Comparison of ENCODE assay signal across 1 fruit fly cellular context in genomic region chrX:6024638-6025037, dm6.
A peak's percentile ranks its signal among the peaks of the same experiment; 100 is the strongest.
TF ChIP-seq lines count a peak whose summit lies in the region.

No protein-coding gene starts in this region.

TF ChIP-seq in whole organism, embryonic, 481 proteins besides CTCF, POLR2A, EP300 and RAD21 (continued from another document and continues in another):
- no peak for TF ChIP-seq CG11695 (GFP tag; IDR thresholded peaks at IDR 0.05; lab: Robert Waterston, UW)
- TF ChIP-seq Antp (GFP tag; optimal IDR thresholded peaks at IDR 0.05; lab: Kevin White, UChicago), result peak; percentile 9
- no peak for TF ChIP-seq Dbx (GFP tag; IDR thresholded peaks at IDR 0.05; lab: Robert Waterston, UW)
- 0 out of 3 replicates have a peak, but pooled peaks have one; percentile 20 for TF ChIP-seq CG3726 (GFP tag; IDR thresholded peaks at IDR 0.05; lab: Robert Waterston, UW)
- TF ChIP-seq oc (tag; optimal IDR thresholded peaks at IDR 0.05; lab: Kevin White, UChicago), result peak; percentile 44
- no peak for TF ChIP-seq luna (GFP tag; optimal IDR thresholded peaks at IDR 0.05; lab: Kevin White, UChicago)
- peak; percentile 91 for TF ChIP-seq Med (GFP tag; lab: Kevin White, UChicago)
- peak; percentile 56; the same call in 1 of the 3 replicates for TF ChIP-seq row (GFP tag; IDR thresholded peaks at IDR 0.05; lab: Robert Waterston, UW)
- no peak for TF ChIP-seq twi (tag; optimal IDR thresholded peaks at IDR 0.05; lab: Kevin White, UChicago)
- TF ChIP-seq vfl (GFP tag; optimal IDR thresholded peaks at IDR 0.05; lab: Kevin White, UChicago), result peak; percentile 4
- no peak for TF ChIP-seq CG16779 (GFP tag; IDR thresholded peaks at IDR 0.05; lab: Robert Waterston, UW)
- TF ChIP-seq Atf3 (GFP tag; optimal IDR thresholded peaks at IDR 0.05; lab: Kevin White, UChicago), result peak; percentile 41
- TF ChIP-seq Optix (GFP tag; IDR thresholded peaks at IDR 0.05; lab: Robert Waterston, UW), result peak; percentile 65
- TF ChIP-seq gcm2 (GFP tag; optimal IDR thresholded peaks at IDR 0.05; lab: Kevin White, UChicago), result no peak
- TF ChIP-seq CG6813 (GFP tag; optimal IDR thresholded peaks at IDR 0.05; lab: Kevin White, UChicago), result no peak
- 0 out of 3 replicates have a peak, but pooled peaks have one; percentile 17 for TF ChIP-seq ken (GFP tag; IDR thresholded peaks at IDR 0.05; lab: Robert Waterston, UW)
- no peak; the same call in 1 of the 2 replicates for TF ChIP-seq crol (GFP tag; IDR thresholded peaks at IDR 0.05; lab: Robert Waterston, UW)
- peak; percentile 35 for TF ChIP-seq bab2 (GFP tag; optimal IDR thresholded peaks at IDR 0.05; lab: Kevin White, UChicago)
- peak; percentile 53; the same call in 1 of the 3 replicates for TF ChIP-seq CG17361 (GFP tag; IDR thresholded peaks at IDR 0.05; lab: Robert Waterston, UW)
- peak; percentile 58 for TF ChIP-seq E2f1 (GFP tag; IDR thresholded peaks at IDR 0.05; lab: Robert Waterston, UW)
- TF ChIP-seq sim (GFP tag; IDR thresholded peaks at IDR 0.05; lab: Robert Waterston, UW), result 0 out of 2 replicates have a peak, but pooled peaks have one; percentile 55
- peak; percentile 23 for TF ChIP-seq CG4617 (GFP tag; optimal IDR thresholded peaks at IDR 0.05; lab: Kevin White, UChicago; ENCODE audit: borderline replicate concordance)
- peak; percentile 2 for TF ChIP-seq CG18764 (GFP tag; optimal IDR thresholded peaks at IDR 0.05; lab: Kevin White, UChicago)
- TF ChIP-seq dmrt99B (tag; optimal IDR thresholded peaks at IDR 0.05; lab: Kevin White, UChicago), result peak; percentile 37
- TF ChIP-seq br (optimal IDR thresholded peaks at IDR 0.05; lab: Kevin White, UChicago), result no peak
- no peak for TF ChIP-seq caup (GFP tag; optimal IDR thresholded peaks at IDR 0.05; lab: Kevin White, UChicago; ENCODE audit: severe bottlenecking)
- TF ChIP-seq chn (GFP tag; optimal IDR thresholded peaks at IDR 0.05; lab: Kevin White, UChicago), result peak; percentile 68
- peak; percentile 51 for TF ChIP-seq nmo (GFP tag; optimal IDR thresholded peaks at IDR 0.05; lab: Kevin White, UChicago)
- no peak for TF ChIP-seq CG6854 (GFP tag; optimal IDR thresholded peaks at IDR 0.05; lab: Kevin White, UChicago)
- TF ChIP-seq D (optimal IDR thresholded peaks at IDR 0.05; lab: Kevin White, UChicago), result no peak
- peak; percentile 52 for TF ChIP-seq D (GFP tag; optimal IDR thresholded peaks at IDR 0.05; lab: Kevin White, UChicago)
- TF ChIP-seq Max (GFP tag; optimal IDR thresholded peaks at IDR 0.05; lab: Kevin White, UChicago), result no peak
- TF ChIP-seq Hand (GFP tag; optimal IDR thresholded peaks at IDR 0.05; lab: Kevin White, UChicago), result no peak
- no peak for TF ChIP-seq HLH4C (GFP tag; IDR thresholded peaks at IDR 0.05; lab: Robert Waterston, UW; ENCODE audit: partially characterized antibody)
- TF ChIP-seq CG4707 (GFP tag; optimal IDR thresholded peaks at IDR 0.05; lab: Kevin White, UChicago), result no peak
- 0 out of 2 replicates have a peak, but pooled peaks have one; percentile 35 for TF ChIP-seq CG7372 (GFP tag; IDR thresholded peaks at IDR 0.05; lab: Robert Waterston, UW)
- TF ChIP-seq ATbp (GFP tag; optimal IDR thresholded peaks at IDR 0.05; lab: Kevin White, UChicago), result peak; percentile 33
- TF ChIP-seq maf-S (GFP tag; optimal IDR thresholded peaks at IDR 0.05; lab: Kevin White, UChicago), result peak; percentile 29
- peak; percentile 1 for TF ChIP-seq dm (GFP tag; optimal IDR thresholded peaks at IDR 0.05; lab: Kevin White, UChicago)
- TF ChIP-seq chif (GFP tag; optimal IDR thresholded peaks at IDR 0.05; lab: Kevin White, UChicago), result peak; percentile 14 to 71
- TF ChIP-seq CG8290 (GFP tag; optimal IDR thresholded peaks at IDR 0.05; lab: Kevin White, UChicago), result no peak
- no peak for TF ChIP-seq CG8290 (tag; optimal IDR thresholded peaks at IDR 0.05; lab: Kevin White, UChicago)
- peak; percentile 56; the same call in 1 of the 3 replicates for TF ChIP-seq ci (GFP tag; IDR thresholded peaks at IDR 0.05; lab: Robert Waterston, UW)
- no peak for TF ChIP-seq toy (GFP tag; IDR thresholded peaks at IDR 0.05; lab: Robert Waterston, UW)
- no peak for TF ChIP-seq rib (GFP tag; IDR thresholded peaks at IDR 0.05; lab: Robert Waterston, UW)
- TF ChIP-seq CG8281 (tag; optimal IDR thresholded peaks at IDR 0.05; lab: Kevin White, UChicago), result no peak
- TF ChIP-seq Kr (GFP tag; optimal IDR thresholded peaks at IDR 0.05; lab: Kevin White, UChicago), result peak; percentile 66
- no peak for TF ChIP-seq CG34376 (GFP tag; optimal IDR thresholded peaks at IDR 0.05; lab: Kevin White, UChicago)
- peak; percentile 21 for TF ChIP-seq CG18476 (GFP tag; optimal IDR thresholded peaks at IDR 0.05; lab: Kevin White, UChicago)
- TF ChIP-seq CG4424 (GFP tag; optimal IDR thresholded peaks at IDR 0.05; lab: Kevin White, UChicago), result peak; percentile 57
- peak; percentile 24 for TF ChIP-seq CG12219 (GFP tag; optimal IDR thresholded peaks at IDR 0.05; lab: Kevin White, UChicago)
- no peak for TF ChIP-seq CG10274 (GFP tag; optimal IDR thresholded peaks at IDR 0.05; lab: Kevin White, UChicago)
- TF ChIP-seq HLH3B (GFP tag; IDR thresholded peaks at IDR 0.05; lab: Robert Waterston, UW), result no peak
- peak; percentile 43 for TF ChIP-seq CG14667 (GFP tag; IDR thresholded peaks at IDR 0.05; lab: Robert Waterston, UW)
- TF ChIP-seq CkIIα-i1 (GFP tag; IDR thresholded peaks at IDR 0.05; lab: Robert Waterston, UW), result no peak
- TF ChIP-seq CG10543 (GFP tag; optimal IDR thresholded peaks at IDR 0.05; lab: Kevin White, UChicago), result no peak
- peak; percentile 73 for TF ChIP-seq CG10979 (tag; optimal IDR thresholded peaks at IDR 0.05; lab: Kevin White, UChicago)
- TF ChIP-seq D19A (tag; optimal IDR thresholded peaks at IDR 0.05; lab: Kevin White, UChicago), result peak; percentile 47
- TF ChIP-seq gfzf (GFP tag; optimal IDR thresholded peaks at IDR 0.05; lab: Kevin White, UChicago), result no peak
- TF ChIP-seq danr (GFP tag; IDR thresholded peaks at IDR 0.05; lab: Robert Waterston, UW), result no peak; the same call in 1 of the 2 replicates
- TF ChIP-seq B-H1 (GFP tag; IDR thresholded peaks at IDR 0.05; lab: Robert Waterston, UW), result no peak
- TF ChIP-seq sr (GFP tag; IDR thresholded peaks at IDR 0.05; lab: Robert Waterston, UW), result no peak
- no peak for TF ChIP-seq Stat92E (GFP tag; optimal IDR thresholded peaks at IDR 0.05; lab: Kevin White, UChicago)
- no peak for TF ChIP-seq prd (optimal IDR thresholded peaks at IDR 0.05; lab: Kevin White, UChicago)
- TF ChIP-seq prd (GFP tag; IDR thresholded peaks at IDR 0.05; lab: Robert Waterston, UW), result peak; percentile 56; the same call in 2 of the 3 replicates
- TF ChIP-seq CG10959 (GFP tag; IDR thresholded peaks at IDR 0.05; lab: Robert Waterston, UW), result 0 out of 2 replicates have a peak, but pooled peaks have one; percentile 52
- TF ChIP-seq Dfd (GFP tag; optimal IDR thresholded peaks at IDR 0.05; lab: Kevin White, UChicago), result no peak
- no peak for TF ChIP-seq CG1647 (GFP tag; optimal IDR thresholded peaks at IDR 0.05; lab: Kevin White, UChicago)
- TF ChIP-seq CG6654 (GFP tag; optimal IDR thresholded peaks at IDR 0.05; lab: Kevin White, UChicago), result peak; percentile 31
- 0 out of 2 replicates have a peak, but pooled peaks have one; percentile 20 for TF ChIP-seq CG8765 (GFP tag; IDR thresholded peaks at IDR 0.05; lab: Robert Waterston, UW)
- TF ChIP-seq Bteb2 (GFP tag; optimal IDR thresholded peaks at IDR 0.05; lab: Kevin White, UChicago), result no peak
- no peak for TF ChIP-seq PHDP (tag; optimal IDR thresholded peaks at IDR 0.05; lab: Kevin White, UChicago)
- TF ChIP-seq CG11723 (GFP tag; optimal IDR thresholded peaks at IDR 0.05; lab: Kevin White, UChicago), result no peak
- TF ChIP-seq Meics (GFP tag; optimal IDR thresholded peaks at IDR 0.05; lab: Kevin White, UChicago), result no peak
- no peak for TF ChIP-seq D19B (GFP tag; optimal IDR thresholded peaks at IDR 0.05; lab: Kevin White, UChicago)
- peak; percentile 60 for TF ChIP-seq vvl (GFP tag; IDR thresholded peaks at IDR 0.05; lab: Robert Waterston, UW)
- TF ChIP-seq CG11398 (GFP tag; optimal IDR thresholded peaks at IDR 0.05; lab: Kevin White, UChicago), result no peak
- no peak for TF ChIP-seq mirr (GFP tag; optimal IDR thresholded peaks at IDR 0.05; lab: Kevin White, UChicago)
- TF ChIP-seq hbn (GFP tag; IDR thresholded peaks at IDR 0.05; lab: Robert Waterston, UW; ENCODE audit: partially characterized antibody), result no peak
- no peak for TF ChIP-seq CG10321 (GFP tag; IDR thresholded peaks at IDR 0.05; lab: Robert Waterston, UW)
- no peak for TF ChIP-seq CG10462 (GFP tag; optimal IDR thresholded peaks at IDR 0.05; lab: Kevin White, UChicago)
- TF ChIP-seq gsb (GFP tag; IDR thresholded peaks at IDR 0.05; lab: Robert Waterston, UW), result no peak
- peak; percentile 54 for TF ChIP-seq NC2β (GFP tag; optimal IDR thresholded peaks at IDR 0.05; lab: Kevin White, UChicago)
- peak; percentile 39 for TF ChIP-seq CG7786 (GFP tag; optimal IDR thresholded peaks at IDR 0.05; lab: Kevin White, UChicago)
- TF ChIP-seq CG12744 (GFP tag; optimal IDR thresholded peaks at IDR 0.05; lab: Kevin White, UChicago), result no peak
- TF ChIP-seq CrebB (tag; optimal IDR thresholded peaks at IDR 0.05; lab: Kevin White, UChicago), result no peak
- TF ChIP-seq CG9876 (GFP tag; optimal IDR thresholded peaks at IDR 0.05; lab: Kevin White, UChicago), result no peak
- peak; percentile 65 for TF ChIP-seq CG9727 (GFP tag; optimal IDR thresholded peaks at IDR 0.05; lab: Kevin White, UChicago)
- peak; percentile 0 for TF ChIP-seq CG12769 (tag; optimal IDR thresholded peaks at IDR 0.05; lab: Kevin White, UChicago)
- TF ChIP-seq esg (GFP tag; conservative IDR thresholded peaks at IDR 0.05; lab: Robert Waterston, UW), result 0 out of 2 replicates have a peak, but pooled peaks have one; percentile 37
- no peak for TF ChIP-seq pan (optimal IDR thresholded peaks at IDR 0.05; lab: Kevin White, UChicago)
- peak in 1 of 2 experiments; percentile 58 for TF ChIP-seq pan (GFP tag; optimal IDR thresholded peaks at IDR 0.05 in 1 of 2, IDR thresholded peaks at IDR 0.05 in 1 of 2)
- TF ChIP-seq Mes4 (GFP tag; optimal IDR thresholded peaks at IDR 0.05; lab: Kevin White, UChicago), result peak; percentile 46
- 0 out of 2 replicates have a peak, but pooled peaks have one; percentile 26 for TF ChIP-seq CG14441 (GFP tag; IDR thresholded peaks at IDR 0.05; lab: Robert Waterston, UW)
- TF ChIP-seq CG1024 (GFP tag; IDR thresholded peaks at IDR 0.05; lab: Robert Waterston, UW), result 0 out of 2 replicates have a peak, but pooled peaks have one; percentile 45
- TF ChIP-seq CG16815 (GFP tag; optimal IDR thresholded peaks at IDR 0.05; lab: Kevin White, UChicago), result peak; percentile 61
- TF ChIP-seq CG3995 (GFP tag; optimal IDR thresholded peaks at IDR 0.05; lab: Kevin White, UChicago), result no peak
- no peak for TF ChIP-seq sob (GFP tag; IDR thresholded peaks at IDR 0.05; lab: Robert Waterston, UW)
- TF ChIP-seq fru (optimal IDR thresholded peaks at IDR 0.05; lab: Kevin White, UChicago), result no peak
- TF ChIP-seq CG1529 (GFP tag; optimal IDR thresholded peaks at IDR 0.05; lab: Kevin White, UChicago), result peak; percentile 30
- no peak for TF ChIP-seq CG9797 (GFP tag; optimal IDR thresholded peaks at IDR 0.05; lab: Kevin White, UChicago)
- TF ChIP-seq pfk (GFP tag; optimal IDR thresholded peaks at IDR 0.05; lab: Kevin White, UChicago), result no peak
- no peak for TF ChIP-seq BtbVII (GFP tag; optimal IDR thresholded peaks at IDR 0.05; lab: Kevin White, UChicago)
- peak; percentile 34 for TF ChIP-seq Ssrp (tag; optimal IDR thresholded peaks at IDR 0.05; lab: Kevin White, UChicago)
- TF ChIP-seq ase (GFP tag; IDR thresholded peaks at IDR 0.05; lab: Robert Waterston, UW), result peak; percentile 47; the same call in 1 of the 3 replicates
- TF ChIP-seq gce (GFP tag; IDR thresholded peaks at IDR 0.05; lab: Robert Waterston, UW), result no peak
- TF ChIP-seq Atf6 (GFP tag; IDR thresholded peaks at IDR 0.05; lab: Robert Waterston, UW), result no peak
- TF ChIP-seq H2.0 (GFP tag; IDR thresholded peaks at IDR 0.05; lab: Robert Waterston, UW), result peak; percentile 45
- TF ChIP-seq CG5953 (GFP tag; IDR thresholded peaks at IDR 0.05; lab: Robert Waterston, UW), result no peak
- no peak for TF ChIP-seq Lim3 (GFP tag; IDR thresholded peaks at IDR 0.05; lab: Robert Waterston, UW)
- peak; percentile 48 for TF ChIP-seq CG10267 (tag; optimal IDR thresholded peaks at IDR 0.05; lab: Kevin White, UChicago)
- TF ChIP-seq btn (GFP tag; optimal IDR thresholded peaks at IDR 0.05; lab: Kevin White, UChicago), result peak; percentile 32
- peak; percentile 26 for TF ChIP-seq Blimp-1 (GFP tag; optimal IDR thresholded peaks at IDR 0.05; lab: Kevin White, UChicago)
- no peak for TF ChIP-seq CG8478 (optimal IDR thresholded peaks at IDR 0.05; lab: Kevin White, UChicago)
- peak; percentile 62 for TF ChIP-seq Chrac-16 (GFP tag; optimal IDR thresholded peaks at IDR 0.05; lab: Kevin White, UChicago)
- no peak for TF ChIP-seq B-H2 (GFP tag; optimal IDR thresholded peaks at IDR 0.05; lab: Kevin White, UChicago)
- TF ChIP-seq bbx (GFP tag; IDR thresholded peaks at IDR 0.05; lab: Robert Waterston, UW; ENCODE audit: partially characterized antibody), result no peak
- TF ChIP-seq Hr39 (optimal IDR thresholded peaks at IDR 0.05; lab: Kevin White, UChicago), result no peak
- TF ChIP-seq CHES-1-like (GFP tag; optimal IDR thresholded peaks at IDR 0.05; lab: Kevin White, UChicago), result peak; percentile 16
- TF ChIP-seq CG17802 (tag; optimal IDR thresholded peaks at IDR 0.05; lab: Kevin White, UChicago), result peak; percentile 28
- no peak for TF ChIP-seq Vsx1 (GFP tag; optimal IDR thresholded peaks at IDR 0.05; lab: Kevin White, UChicago)
- no peak for TF ChIP-seq CG34224 (GFP tag; IDR thresholded peaks at IDR 0.05; lab: Robert Waterston, UW; ENCODE audit: partially characterized antibody)
- no peak for TF ChIP-seq zen (tag; optimal IDR thresholded peaks at IDR 0.05; lab: Kevin White, UChicago)
- TF ChIP-seq cg (GFP tag; optimal IDR thresholded peaks at IDR 0.05; lab: Kevin White, UChicago), result no peak
- no peak for TF ChIP-seq cato (GFP tag; optimal IDR thresholded peaks at IDR 0.05; lab: Kevin White, UChicago; ENCODE audit: borderline replicate concordance)
- no peak for TF ChIP-seq ro (GFP tag; IDR thresholded peaks at IDR 0.05; lab: Robert Waterston, UW)
- TF ChIP-seq Fer1 (GFP tag; optimal IDR thresholded peaks at IDR 0.05; lab: Kevin White, UChicago), result no peak
- TF ChIP-seq CG31388 (GFP tag; optimal IDR thresholded peaks at IDR 0.05; lab: Kevin White, UChicago), result no peak
- TF ChIP-seq CG11247 (GFP tag; IDR thresholded peaks at IDR 0.05; lab: Robert Waterston, UW), result no peak
- TF ChIP-seq CG2712 (tag; optimal IDR thresholded peaks at IDR 0.05; lab: Kevin White, UChicago), result peak; percentile 74
- TF ChIP-seq ftz-f1 (GFP tag; optimal IDR thresholded peaks at IDR 0.05; lab: Kevin White, UChicago), result no peak
- TF ChIP-seq ERR (GFP tag; optimal IDR thresholded peaks at IDR 0.05; lab: Kevin White, UChicago), result no peak
- peak; percentile 15 for TF ChIP-seq CG15601 (tag; optimal IDR thresholded peaks at IDR 0.05; lab: Kevin White, UChicago)
